Worm (Caenorhabditis elegans) whole organism, late embryonic: ENCODE measurements around the gene ZK1098.12.

Experiments
- ceh-19 ChIP-seq: fragments of 200-800 bp; sonication (Bioruptor generic); optimal IDR thresholded peaks from 2 replicates; lab custom pipeline; 2018; ENCODE audit warnings: mild to moderate bottlenecking, missing genetic modification characterization, missing compliant biosample characterization
- ceh-48 ChIP-seq: sonication (generic microtip); optimal IDR thresholded peaks from 2 replicates; lab custom pipeline; 2016; ENCODE audit warnings: missing genetic modification characterization, inconsistent platforms, missing compliant biosample characterization
- pha-4 ChIP-seq: fragments of 150-350 bp; optimal IDR thresholded peaks from 2 replicates; lab custom pipeline; 2018; ENCODE audit warnings: missing biosample characterization, missing genetic modification reagents, missing genetic modification characterization
- unc-86 ChIP-seq: sonication (generic microtip); optimal IDR thresholded peaks from 2 replicates; lab custom pipeline; 2016; ENCODE audit warnings: missing genetic modification characterization, missing compliant biosample characterization

- TF ChIP-seq pha-4 (tag; lab: Kevin White, UChicago) (no peak), ceh-19 (GFP tag; lab: Kevin White, UChicago) (no peak), ceh-48 (tag; lab: Kevin White, UChicago) (no peak), unc-86 (tag; lab: Kevin White, UChicago) (no peak)
Measured at ce11 chrIII:9580039-9580891, 35.3 kb downstream of the ZK1098.12 start, which contains the start of gene ced-7.
